Worm (Caenorhabditis elegans): Measurements from ENCODE around the gene M162.7.

M162.7 gene

ce11 chrV:19751124-19751523 is 43.7 kb downstream of the M162.7 start, which contains the start of gene clec-49:
Gene clec-49, minus strand, starts transcription at chrV:19751226.
- TF ChIP-seq isw-1 (GFP tag; IDR thresholded peaks at IDR 0.05): no peak
- TF ChIP-seq elt-2 (tag; optimal IDR thresholded peaks at IDR 0.05): peak; percentile 1

ce11 chrV:19747144-19747543 is 47.7 kb downstream of the M162.7 start:
- no peak for TF ChIP-seq sup-37 (GFP tag; optimal IDR thresholded peaks at IDR 0.05)
- TF ChIP-seq ceh-88 (GFP tag; IDR thresholded peaks at IDR 0.05): no peak
- TF ChIP-seq nhr-28 (tag; optimal IDR thresholded peaks at IDR 0.05): no peak
- TF ChIP-seq aha-1 (tag; optimal IDR thresholded peaks at IDR 0.05): no peak
- no peak for TF ChIP-seq elt-3 (tag; optimal IDR thresholded peaks at IDR 0.05)
- TF ChIP-seq hlh-4 (tag; optimal IDR thresholded peaks at IDR 0.05): no peak
- no peak for TF ChIP-seq lin-14 (GFP tag; optimal IDR thresholded peaks at IDR 0.05)
- TF ChIP-seq C34B4.2 (tag; optimal IDR thresholded peaks at IDR 0.05): no peak
- TF ChIP-seq lin-39 (tag; optimal IDR thresholded peaks at IDR 0.05): no peak
- TF ChIP-seq swsn-7 (tag; optimal IDR thresholded peaks at IDR 0.05): no peak
- no peak for TF ChIP-seq snpc-4 (tag; optimal IDR thresholded peaks at IDR 0.05)

- no peak for TF ChIP-seq C04F5.9 (tag; optimal IDR thresholded peaks at IDR 0.05)
- TF ChIP-seq fos-1 (tag; optimal IDR thresholded peaks at IDR 0.05): no peak
- TF ChIP-seq elt-2 (tag; optimal IDR thresholded peaks at IDR 0.05): no peak
- no peak for TF ChIP-seq lin-35 (GFP tag; optimal IDR thresholded peaks at IDR 0.05)
- TF ChIP-seq F16B12.6 (tag; optimal IDR thresholded peaks at IDR 0.05): no peak
- TF ChIP-seq hpl-2 (GFP tag; optimal IDR thresholded peaks at IDR 0.05): no peak
- no peak for TF ChIP-seq xbp-1 (tag; optimal IDR thresholded peaks at IDR 0.05)
- TF ChIP-seq nhr-71 (tag; optimal IDR thresholded peaks at IDR 0.05): no peak
- no peak for TF ChIP-seq snpc-4 (tag; optimal IDR thresholded peaks at IDR 0.05)
- TF ChIP-seq hlh-4 (tag; optimal IDR thresholded peaks at IDR 0.05): no peak
- no peak for TF ChIP-seq fkh-8 (tag; optimal IDR thresholded peaks at IDR 0.05)
- TF ChIP-seq nhr-11 (tag; optimal IDR thresholded peaks at IDR 0.05): no peak
- no peak for TF ChIP-seq unc-30 (tag; optimal IDR thresholded peaks at IDR 0.05)
- TF ChIP-seq egl-13 (tag; optimal IDR thresholded peaks at IDR 0.05): no peak
- no peak for TF ChIP-seq lin-39 (tag; optimal IDR thresholded peaks at IDR 0.05)
Observed at ce11 chrV:19745852-19746251, 49.0 kb downstream of the M162.7 start, which contains the start of gene W04E12.5. Gene W04E12.5, plus strand, starts transcription at chrV:19746152.

- TF ChIP-seq fkh-4 (tag; optimal IDR thresholded peaks at IDR 0.05; ENCODE audit: borderline replicate concordance): no peak
- TF ChIP-seq ceh-82 (tag; optimal IDR thresholded peaks at IDR 0.05): no peak
- no peak for TF ChIP-seq fos-1 (tag; optimal IDR thresholded peaks at IDR 0.05)
- no peak for TF ChIP-seq snpc-4 (tag; optimal IDR thresholded peaks at IDR 0.05)
- TF ChIP-seq zip-4 (GFP tag; optimal IDR thresholded peaks at IDR 0.05): no peak
- no peak for TF ChIP-seq irx-1 (tag; optimal IDR thresholded peaks at IDR 0.05)
- no peak for TF ChIP-seq nhr-19 (GFP tag; conservative IDR thresholded peaks at IDR 0.05)
- no peak for TF ChIP-seq pqm-1 (tag; optimal IDR thresholded peaks at IDR 0.05)
- TF ChIP-seq nhr-20 (tag; optimal IDR thresholded peaks at IDR 0.05): no peak
- no peak for TF ChIP-seq efl-1 (optimal IDR thresholded peaks at IDR 0.05)
- no peak for TF ChIP-seq efl-1 (GFP tag; optimal IDR thresholded peaks at IDR 0.05 in 1 of 2)
- no peak for TF ChIP-seq C16A3.4 (tag; optimal IDR thresholded peaks at IDR 0.05)
- TF ChIP-seq jun-1 (tag; optimal IDR thresholded peaks at IDR 0.05): no peak
- no peak for TF ChIP-seq nhr-28 (tag; optimal IDR thresholded peaks at IDR 0.05)
- no peak for TF ChIP-seq grh-1 (GFP tag; IDR thresholded peaks at IDR 0.05)
Observed at ce11 chrV:19744210-19744609, 50.6 kb downstream of the M162.7 start.

ce11 chrV:19743794-19744193 is 51.0 kb downstream of the M162.7 start:
- TF ChIP-seq fkh-10 (GFP tag; optimal IDR thresholded peaks at IDR 0.05) (no peak), nhr-85 (tag) (peak; percentile 11)

Data from whole organism, L1 larva.